Worm (Caenorhabditis elegans): Measurements from ENCODE around the gene C43C3.4.

C43C3.4 gene

DNA sequence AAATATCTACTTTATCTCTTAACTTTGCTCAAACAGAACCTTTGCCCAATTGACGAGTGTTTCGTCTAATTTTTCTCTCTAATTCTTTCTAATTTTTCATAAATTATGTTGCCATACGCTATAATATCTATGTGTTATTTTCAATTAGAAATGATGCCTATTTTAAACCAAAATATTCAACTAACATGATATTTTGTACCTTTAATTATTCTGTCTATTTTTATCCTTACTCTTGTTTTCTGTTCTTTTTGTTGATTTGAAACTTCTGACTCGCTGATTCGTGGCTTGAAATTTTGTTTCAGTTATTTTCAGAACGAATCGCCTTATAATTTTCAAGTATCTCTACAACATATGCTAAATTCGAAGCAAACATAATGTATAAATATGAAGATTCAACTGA is 34.8 kb upstream of the C43C3.4 start, which contains the start of gene F15G9.6:
Gene F15G9.6 (plus strand): TSS at position 301 of the 400 bp plus-strand sequence.
- TF ChIP-seq elt-3 (tag; optimal IDR thresholded peaks at IDR 0.05) (no peak), lin-11 (tag; optimal IDR thresholded peaks at IDR 0.05) (no peak), mbf-1 (tag; optimal IDR thresholded peaks at IDR 0.05) (no peak), mdl-1 (tag; optimal IDR thresholded peaks at IDR 0.05) (no peak), ztf-1 (GFP tag; conservative IDR thresholded peaks at IDR 0.05) (no peak), F13H6.1 (tag; optimal IDR thresholded peaks at IDR 0.05) (no peak)

DNA sequence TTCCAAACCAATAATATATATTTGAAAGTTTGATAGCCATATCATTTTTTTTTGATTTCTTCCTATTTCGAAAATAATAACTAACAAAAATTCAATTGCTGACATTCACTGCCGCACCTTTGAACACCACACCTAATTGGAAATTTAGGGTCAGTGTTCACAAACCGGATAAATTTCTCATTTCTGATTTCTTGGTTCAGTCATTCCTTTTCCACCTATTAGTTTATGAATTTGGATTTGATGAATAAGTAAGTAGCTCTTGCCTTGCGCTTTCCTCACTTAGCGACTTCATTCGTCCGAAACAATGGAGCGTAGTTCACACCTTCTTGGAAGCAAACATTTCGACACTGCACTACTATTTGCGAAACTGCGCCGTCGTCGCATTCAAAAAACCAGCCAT is 31.4 kb upstream of the C43C3.4 start, which contains the start of gene F15G9.1:
Gene F15G9.1 (plus strand): TSS at position 301 of the 400 bp plus-strand sequence.
- no peak for TF ChIP-seq nhr-11 (tag; optimal IDR thresholded peaks at IDR 0.05)
- no peak for TF ChIP-seq peb-1 (tag; optimal IDR thresholded peaks at IDR 0.05)
- TF ChIP-seq alr-1 (tag; optimal IDR thresholded peaks at IDR 0.05), result no peak

DNA sequence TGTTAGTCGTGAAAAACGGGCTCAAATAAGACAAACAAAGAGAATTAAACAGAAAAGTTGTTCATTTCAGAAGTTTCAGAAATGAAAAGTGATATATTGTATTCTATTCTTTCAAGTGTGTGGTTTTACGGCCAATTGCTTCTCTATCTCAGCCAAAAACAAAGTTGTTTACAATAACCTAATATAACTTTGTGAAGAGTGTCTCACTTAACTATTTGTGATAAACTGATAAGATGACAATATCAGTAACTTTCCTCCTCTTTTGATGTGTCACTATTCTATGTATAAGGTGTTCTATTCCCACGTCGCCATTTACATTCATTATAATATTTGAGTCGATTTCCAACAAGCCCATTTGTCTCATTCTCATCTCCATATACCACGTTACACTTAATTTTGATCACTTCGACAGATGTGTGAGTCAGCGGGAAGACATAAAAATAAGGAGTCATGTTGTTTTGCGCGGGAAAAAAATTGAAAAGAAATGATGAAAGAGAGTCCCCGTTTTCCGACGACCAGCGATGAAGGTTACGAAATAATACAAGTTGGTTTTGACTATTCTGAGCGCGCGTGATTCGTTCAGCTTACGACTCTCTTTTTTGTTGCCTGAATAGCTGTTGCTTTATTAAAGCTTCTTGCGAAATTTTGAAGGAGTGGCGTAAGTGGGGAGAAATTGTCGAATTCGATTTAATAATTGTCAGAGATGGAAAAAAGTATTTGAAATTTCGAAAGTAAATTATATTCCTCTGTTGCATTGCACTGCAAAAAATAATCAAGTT is 30.7 kb upstream of the C43C3.4 start:
- TF ChIP-seq nhr-129 (tag; optimal IDR thresholded peaks at IDR 0.05) (peak; percentile 67), unc-55 (GFP tag; optimal IDR thresholded peaks at IDR 0.05) (peak; percentile 85), nhr-237 (tag; optimal IDR thresholded peaks at IDR 0.05) (no peak), lin-39 (tag; optimal IDR thresholded peaks at IDR 0.05) (peak; percentile 60), C34F6.9 (tag; optimal IDR thresholded peaks at IDR 0.05) (peak; percentile 42), sma-9 (GFP tag; optimal IDR thresholded peaks at IDR 0.05) (peak; percentile 56), sma-9 (tag; optimal IDR thresholded peaks at IDR 0.05) (no peak), elt-1 (tag; optimal IDR thresholded peaks at IDR 0.05) (no peak), nhr-25 (tag; optimal IDR thresholded peaks at IDR 0.05) (no peak), Y55F3AM.14 (GFP tag; optimal IDR thresholded peaks at IDR 0.05) (no peak), nhr-21 (tag; optimal IDR thresholded peaks at IDR 0.05) (no peak), zag-1 (tag; optimal IDR thresholded peaks at IDR 0.05) (peak; percentile 16), fos-1 (tag; optimal IDR thresholded peaks at IDR 0.05) (peak; percentile 13)

DNA sequence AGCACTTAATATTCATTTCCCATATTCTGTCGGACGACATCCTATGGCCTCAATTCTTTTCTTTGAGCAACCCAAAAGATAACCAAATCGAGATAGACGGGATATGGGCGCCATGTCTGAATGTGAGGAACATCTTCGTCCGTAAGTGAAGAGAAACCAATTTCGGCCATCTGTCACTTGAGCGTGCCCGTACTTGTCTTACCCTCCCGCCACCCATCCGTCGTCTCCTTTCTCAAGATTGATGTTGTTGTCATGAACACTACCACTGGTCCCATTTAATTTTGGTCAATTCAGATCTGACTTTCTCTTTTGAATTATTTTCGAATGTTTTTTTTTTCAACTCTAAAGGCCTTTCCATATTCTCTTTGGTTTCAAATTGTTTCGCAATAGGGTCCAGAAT is 28.1 kb upstream of the C43C3.4 start:
- peak; percentile 16 for TF ChIP-seq mab-5 (tag; optimal IDR thresholded peaks at IDR 0.05)
- no peak for TF ChIP-seq nhr-21 (tag; optimal IDR thresholded peaks at IDR 0.05)
- no peak for TF ChIP-seq skn-1 (tag; optimal IDR thresholded peaks at IDR 0.05)
- no peak for TF ChIP-seq F13H6.1 (tag; optimal IDR thresholded peaks at IDR 0.05)
- no peak for TF ChIP-seq nhr-23 (tag; optimal IDR thresholded peaks at IDR 0.05)
- no peak for TF ChIP-seq ztf-4 (tag; optimal IDR thresholded peaks at IDR 0.05)

DNA sequence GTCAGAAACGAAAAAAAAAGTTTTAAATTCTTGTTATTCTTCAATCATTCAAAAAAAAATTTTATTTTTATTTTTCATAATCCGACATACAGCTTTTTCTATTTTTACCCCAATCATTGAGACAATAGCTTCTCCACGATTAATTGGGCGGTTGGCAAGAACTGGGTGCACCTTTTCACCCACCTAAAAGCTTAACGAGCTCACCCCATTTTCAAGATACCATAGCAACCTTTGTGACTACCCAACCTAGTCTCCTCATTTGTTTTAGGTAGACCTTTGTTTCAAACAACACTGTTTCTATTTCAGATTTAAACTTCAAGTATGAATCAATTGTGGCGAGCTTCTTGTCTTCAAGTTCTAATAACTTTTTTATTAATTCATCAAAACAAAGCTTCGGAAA is 23.7 kb upstream of the C43C3.4 start, which contains the start of gene dyf-7:
Gene dyf-7 (plus strand): TSS at position 301 of the 400 bp plus-strand sequence.
- TF ChIP-seq lin-11 (tag; optimal IDR thresholded peaks at IDR 0.05) (no peak), elt-3 (tag; optimal IDR thresholded peaks at IDR 0.05) (no peak), nhr-11 (tag; optimal IDR thresholded peaks at IDR 0.05) (no peak), ztf-11 (tag; optimal IDR thresholded peaks at IDR 0.05) (no peak), gmeb-1 (tag; optimal IDR thresholded peaks at IDR 0.05) (no peak), nhr-237 (tag; optimal IDR thresholded peaks at IDR 0.05) (no peak), egl-27 (tag; optimal IDR thresholded peaks at IDR 0.05) (no peak), nhr-23 (tag; optimal IDR thresholded peaks at IDR 0.05) (no peak), blmp-1 (tag; optimal IDR thresholded peaks at IDR 0.05; ENCODE audit: insufficient read depth) (no peak), unc-55 (GFP tag; optimal IDR thresholded peaks at IDR 0.05) (no peak), unc-62 (GFP tag; optimal IDR thresholded peaks at IDR 0.05) (no peak), aly-2 (tag; optimal IDR thresholded peaks at IDR 0.05) (no peak), sma-3 (GFP tag; optimal IDR thresholded peaks at IDR 0.05) (no peak), nhr-10 (tag; optimal IDR thresholded peaks at IDR 0.05) (no peak), nhr-12 (tag; optimal IDR thresholded peaks at IDR 0.05) (no peak), snpc-4 (tag; optimal IDR thresholded peaks at IDR 0.05) (no peak)
